Worm (Caenorhabditis elegans) whole organism, late embryonic: ENCODE results near the gene frm-2.

ENCODE experiments used
- C38D4.7 ChIP-seq: fragments of 200-800 bp; sonication (Bioruptor generic); optimal IDR thresholded peaks from 2 replicates; lab custom pipeline; 2018; ENCODE audit warnings: mild to moderate bottlenecking, missing genetic modification characterization, moderate library complexity, missing compliant biosample characterization
- ama-1 ChIP-seq: fragments of 150-350 bp; optimal IDR thresholded peaks from 2 replicates; lab custom pipeline; 2014
- ceh-31 ChIP-seq: sonication (generic microtip); optimal IDR thresholded peaks from 2 replicates; lab custom pipeline; 2016; ENCODE audit warnings: missing genetic modification characterization, missing compliant biosample characterization
- ceh-6 ChIP-seq: fragments of 200-800 bp; sonication (Bioruptor generic); optimal IDR thresholded peaks from 2 replicates; lab custom pipeline; 2018; ENCODE audit warnings: mild to moderate bottlenecking, missing genetic modification characterization, missing compliant biosample characterization
- hlh-8 ChIP-seq: sonication (generic microtip); optimal IDR thresholded peaks from 2 replicates; lab custom pipeline; 2016; ENCODE audit warnings: missing genotype, missing genetic modification characterization, missing compliant biosample characterization
- lin-11 ChIP-seq: fragments of 200-800 bp; sonication (Bioruptor generic); optimal IDR thresholded peaks from 2 replicates; lab custom pipeline; 2018; ENCODE audit warnings: mild to moderate bottlenecking, missing genetic modification characterization, missing compliant biosample characterization
- odd-2 ChIP-seq: sonication (generic microtip); optimal IDR thresholded peaks from 2 replicates; lab custom pipeline; 2017; ENCODE audit warnings: antibody characterized with exemption, mild to moderate bottlenecking, missing genetic modification characterization, missing compliant biosample characterization
- pqm-1 ChIP-seq: sonication (generic microtip); optimal IDR thresholded peaks from 2 replicates; lab custom pipeline; 2016; ENCODE audit warnings: missing genetic modification characterization, missing compliant biosample characterization
- syd-9 ChIP-seq: sonication (generic microtip); optimal IDR thresholded peaks from 2 replicates; lab custom pipeline; 2016; ENCODE audit warnings: mild to moderate bottlenecking, missing genetic modification characterization, moderate library complexity, missing compliant biosample characterization
- zip-5 ChIP-seq: sonication (generic microtip); optimal IDR thresholded peaks from 2 replicates; lab custom pipeline; 2016; ENCODE audit warnings: missing genetic modification characterization, missing compliant biosample characterization
- ztf-16 ChIP-seq: sonication (generic microtip); optimal IDR thresholded peaks from 2 replicates; lab custom pipeline; 2017; ENCODE audit warnings: missing genetic modification characterization, missing compliant biosample characterization

DNA sequence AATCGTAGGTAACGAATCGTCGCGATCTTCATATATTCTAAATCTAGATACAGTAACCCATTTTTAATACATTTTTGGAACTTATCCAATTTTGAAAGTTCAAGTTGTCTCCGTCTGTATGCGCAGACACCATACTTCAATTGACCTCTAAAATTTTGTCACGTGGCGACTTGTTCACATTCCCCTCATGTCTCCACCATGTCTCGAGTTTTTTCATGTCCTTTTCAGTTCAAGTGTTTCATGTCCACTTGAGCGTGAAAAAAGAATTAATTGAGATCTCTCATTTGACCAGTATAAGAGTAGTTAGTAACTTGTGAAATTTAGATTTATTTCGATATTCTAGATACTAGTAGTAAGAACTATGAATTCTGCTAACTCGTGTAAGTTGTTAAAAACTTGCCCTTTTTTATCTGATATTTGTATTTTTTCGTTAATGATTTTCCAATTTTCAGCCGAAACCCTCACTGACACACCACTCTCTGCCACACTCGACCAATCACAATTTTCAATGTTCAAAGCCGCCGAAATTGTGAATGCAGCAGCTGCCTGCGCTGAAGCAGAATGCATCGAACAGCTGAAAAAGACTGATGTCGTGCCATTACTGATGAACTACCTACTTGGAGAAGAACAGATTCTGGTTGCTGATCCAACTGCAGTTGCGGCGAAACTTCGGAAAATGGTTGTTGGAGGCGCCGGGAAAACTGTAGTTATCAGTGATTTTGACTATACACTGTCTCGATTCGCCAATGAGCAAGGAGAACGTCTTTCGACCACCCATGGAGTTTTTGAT lies 30.1 kb downstream of the frm-2 start:
- TF ChIP-seq zip-5 (tag; lab: Kevin White, UChicago): no peak
- TF ChIP-seq ztf-16 (tag; lab: Kevin White, UChicago): no peak
- no peak for TF ChIP-seq ama-1
- no peak for TF ChIP-seq odd-2
- no peak for TF ChIP-seq pqm-1 (tag; lab: Kevin White, UChicago)
- TF ChIP-seq C38D4.7 (GFP tag; lab: Kevin White, UChicago): no peak
- TF ChIP-seq ceh-31 (tag; lab: Kevin White, UChicago): no peak
- no peak for TF ChIP-seq ceh-6 (GFP tag; lab: Kevin White, UChicago)
- no peak for TF ChIP-seq hlh-8 (tag; lab: Kevin White, UChicago)
- no peak for TF ChIP-seq syd-9 (tag; lab: Kevin White, UChicago)
- no peak for TF ChIP-seq lin-11 (tag; lab: Kevin White, UChicago)
